Fruit fly (Drosophila melanogaster): ENCODE data around the gene CG14787.

The CG14787 gene

DNA sequence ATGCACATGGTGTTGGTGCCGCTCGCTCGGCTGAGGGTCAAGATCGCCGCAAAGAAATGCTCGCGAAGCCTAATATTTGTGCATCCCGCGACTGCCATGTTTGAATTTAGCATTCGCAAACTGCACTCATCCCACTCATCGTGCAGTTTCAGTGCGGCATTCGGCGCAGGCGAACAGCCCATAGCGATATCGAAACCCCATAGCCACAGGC lies 5.8 kb upstream of the CG14787 start, which contains the start of gene CG14778:
CG14778 (plus strand) TSS at position 112 of the 211 bp plus-strand sequence.
- no peak for TF ChIP-seq CG8478 (optimal IDR thresholded peaks at IDR 0.05)
- no peak for TF ChIP-seq usp (GFP tag; optimal IDR thresholded peaks at IDR 0.05)
- no peak for TF ChIP-seq pan (optimal IDR thresholded peaks at IDR 0.05)
- no peak for TF ChIP-seq EcR (GFP tag; optimal IDR thresholded peaks at IDR 0.05)
- no peak for TF ChIP-seq psq (optimal IDR thresholded peaks at IDR 0.05)
- no peak for TF ChIP-seq Dll (optimal IDR thresholded peaks at IDR 0.05)

dm6 chrX:1466505-1467381 lies 5.3 kb upstream of the CG14787 start:
- no peak for TF ChIP-seq usp (GFP tag; optimal IDR thresholded peaks at IDR 0.05)
- TF ChIP-seq Dll (optimal IDR thresholded peaks at IDR 0.05): peak; percentile 53
- no peak for TF ChIP-seq EcR (GFP tag; optimal IDR thresholded peaks at IDR 0.05)

DNA sequence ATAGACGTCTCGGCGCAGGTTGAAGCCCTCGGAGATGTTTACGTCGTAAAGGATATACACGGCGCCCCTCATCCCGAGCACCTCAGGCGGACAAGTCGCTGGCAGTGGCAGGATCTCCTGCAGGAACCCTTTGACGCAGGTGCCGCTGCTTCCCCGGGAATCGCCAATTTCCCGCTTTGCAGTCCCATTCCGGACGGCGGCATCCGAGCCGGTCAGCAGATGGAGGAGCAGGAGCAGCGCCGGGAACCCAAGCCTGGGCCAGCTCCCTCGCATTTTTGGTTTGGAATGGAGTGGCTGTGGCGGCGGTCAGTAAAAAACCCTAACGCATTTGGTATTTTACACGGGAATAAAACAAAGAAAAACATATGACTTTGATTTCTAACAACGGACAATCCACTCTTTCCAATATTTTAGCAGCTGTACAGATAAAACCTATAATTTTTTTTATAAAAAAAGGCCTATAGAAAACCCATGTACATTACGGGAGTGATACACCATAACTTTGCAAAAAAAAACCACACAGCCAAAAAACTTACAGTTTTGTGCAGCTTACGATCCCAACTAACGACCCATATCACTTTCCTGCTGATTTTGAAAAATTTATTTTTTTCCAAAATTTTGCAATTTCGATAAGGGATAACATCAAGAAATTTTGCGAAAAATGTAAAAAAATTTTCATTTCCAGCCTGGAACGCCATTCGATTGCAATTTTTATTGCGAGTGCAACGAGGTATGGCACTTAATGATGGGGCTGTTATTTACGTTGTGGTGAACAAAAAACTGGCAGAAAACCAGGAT lies 4.4 kb upstream of the CG14787 start, which contains the start of the genes O-fut2 and CG14777:
O-fut2 (minus strand) TSS at position 290 of the 798 bp plus-strand sequence.
CG14777 (plus strand) TSS at position 428 of the 798 bp plus-strand sequence.
- TF ChIP-seq EcR (GFP tag; optimal IDR thresholded peaks at IDR 0.05): no peak
- no peak for TF ChIP-seq usp (GFP tag; optimal IDR thresholded peaks at IDR 0.05)
- TF ChIP-seq psq (optimal IDR thresholded peaks at IDR 0.05): no peak
- TF ChIP-seq pan (optimal IDR thresholded peaks at IDR 0.05): no peak
- TF ChIP-seq Dll (optimal IDR thresholded peaks at IDR 0.05): no peak
- no peak for TF ChIP-seq CG8478 (optimal IDR thresholded peaks at IDR 0.05)

- TF ChIP-seq pan (optimal IDR thresholded peaks at IDR 0.05): no peak
- no peak for TF ChIP-seq EcR (GFP tag; optimal IDR thresholded peaks at IDR 0.05)
- no peak for TF ChIP-seq usp (GFP tag; optimal IDR thresholded peaks at IDR 0.05)
- no peak for TF ChIP-seq psq (optimal IDR thresholded peaks at IDR 0.05)
- no peak for TF ChIP-seq Dll (optimal IDR thresholded peaks at IDR 0.05)
- no peak for TF ChIP-seq CG8478 (optimal IDR thresholded peaks at IDR 0.05)
These were observed 2.6 kb upstream of the CG14787 start, which contains the start of gene Ns3 for dm6 chrX:1464033-1464432. TSS of gene Ns3 (minus strand) at chrX:1464220.

- TF ChIP-seq CG8478 (optimal IDR thresholded peaks at IDR 0.05) (no peak), usp (GFP tag; optimal IDR thresholded peaks at IDR 0.05) (no peak)
These were observed 1.1 kb downstream of the CG14787 start, which contains the start of gene Lrpprc2 for dm6 chrX:1460278-1460872. TSS of gene Lrpprc2 (minus strand) at chrX:1460617.

- no peak for TF ChIP-seq Dll (optimal IDR thresholded peaks at IDR 0.05)
- TF ChIP-seq EcR (GFP tag; optimal IDR thresholded peaks at IDR 0.05): no peak
- no peak for TF ChIP-seq pan (optimal IDR thresholded peaks at IDR 0.05)
- TF ChIP-seq CG8478 (optimal IDR thresholded peaks at IDR 0.05): no peak
- no peak for TF ChIP-seq usp (GFP tag; optimal IDR thresholded peaks at IDR 0.05)
- TF ChIP-seq psq (optimal IDR thresholded peaks at IDR 0.05): no peak
These were observed 4.5 kb downstream of the CG14787 start, which contains the start of gene CG14785 for dm6 chrX:1456954-1457353. TSS of gene CG14785 (minus strand) at chrX:1457054.

dm6 chrX:1454837-1455236 lies 6.6 kb downstream of the CG14787 start:
- TF ChIP-seq CG8478 (optimal IDR thresholded peaks at IDR 0.05): no peak
- TF ChIP-seq Dll (optimal IDR thresholded peaks at IDR 0.05): no peak
- no peak for TF ChIP-seq pan (optimal IDR thresholded peaks at IDR 0.05)
- TF ChIP-seq psq (optimal IDR thresholded peaks at IDR 0.05): no peak
- TF ChIP-seq EcR (GFP tag; optimal IDR thresholded peaks at IDR 0.05): no peak
- no peak for TF ChIP-seq usp (GFP tag; optimal IDR thresholded peaks at IDR 0.05)

dm6 chrX:1452130-1452529 lies 9.3 kb downstream of the CG14787 start, which contains the start of gene Gr2a:
TSS of gene Gr2a (plus strand) at chrX:1452430.
- TF ChIP-seq usp (GFP tag; optimal IDR thresholded peaks at IDR 0.05): no peak
- TF ChIP-seq pan (optimal IDR thresholded peaks at IDR 0.05): no peak

DNA sequence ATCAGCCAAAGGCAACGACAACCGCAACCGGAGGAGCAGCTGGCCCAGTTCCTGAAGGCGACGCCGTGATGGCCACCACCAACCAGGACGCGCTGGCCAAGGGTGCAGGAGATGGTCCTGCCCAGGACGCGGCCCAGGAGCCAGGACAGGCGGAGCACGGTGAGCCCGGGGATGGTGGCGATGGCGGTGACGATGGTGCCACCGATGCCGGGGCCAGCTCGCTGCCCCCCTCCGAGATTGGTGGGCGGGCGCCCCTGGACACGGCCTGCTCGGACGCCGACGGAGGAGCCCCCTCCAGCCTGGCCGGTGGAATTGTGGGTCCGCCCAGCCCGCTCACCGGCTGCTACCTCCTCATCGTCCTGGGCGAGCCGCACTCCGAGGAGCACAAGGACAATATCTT lies 47.2 kb downstream of the CG14787 start:
- TF ChIP-seq psq (optimal IDR thresholded peaks at IDR 0.05) (no peak), usp (GFP tag; optimal IDR thresholded peaks at IDR 0.05) (no peak), pan (optimal IDR thresholded peaks at IDR 0.05) (no peak), Dll (optimal IDR thresholded peaks at IDR 0.05) (no peak), EcR (GFP tag; optimal IDR thresholded peaks at IDR 0.05) (no peak), CG8478 (optimal IDR thresholded peaks at IDR 0.05) (no peak)

dm6 chrX:1411225-1411932 lies 50.1 kb downstream of the CG14787 start:
- TF ChIP-seq CG8478 (optimal IDR thresholded peaks at IDR 0.05) (no peak), EcR (GFP tag; optimal IDR thresholded peaks at IDR 0.05) (no peak), Dll (optimal IDR thresholded peaks at IDR 0.05) (no peak), psq (optimal IDR thresholded peaks at IDR 0.05) (no peak), pan (optimal IDR thresholded peaks at IDR 0.05) (no peak), usp (GFP tag; optimal IDR thresholded peaks at IDR 0.05) (no peak)

Measured in whole organism.